Fruit fly (Drosophila melanogaster): ENCODE measurements around the gene CG12316.

CG12316 gene

DNA sequence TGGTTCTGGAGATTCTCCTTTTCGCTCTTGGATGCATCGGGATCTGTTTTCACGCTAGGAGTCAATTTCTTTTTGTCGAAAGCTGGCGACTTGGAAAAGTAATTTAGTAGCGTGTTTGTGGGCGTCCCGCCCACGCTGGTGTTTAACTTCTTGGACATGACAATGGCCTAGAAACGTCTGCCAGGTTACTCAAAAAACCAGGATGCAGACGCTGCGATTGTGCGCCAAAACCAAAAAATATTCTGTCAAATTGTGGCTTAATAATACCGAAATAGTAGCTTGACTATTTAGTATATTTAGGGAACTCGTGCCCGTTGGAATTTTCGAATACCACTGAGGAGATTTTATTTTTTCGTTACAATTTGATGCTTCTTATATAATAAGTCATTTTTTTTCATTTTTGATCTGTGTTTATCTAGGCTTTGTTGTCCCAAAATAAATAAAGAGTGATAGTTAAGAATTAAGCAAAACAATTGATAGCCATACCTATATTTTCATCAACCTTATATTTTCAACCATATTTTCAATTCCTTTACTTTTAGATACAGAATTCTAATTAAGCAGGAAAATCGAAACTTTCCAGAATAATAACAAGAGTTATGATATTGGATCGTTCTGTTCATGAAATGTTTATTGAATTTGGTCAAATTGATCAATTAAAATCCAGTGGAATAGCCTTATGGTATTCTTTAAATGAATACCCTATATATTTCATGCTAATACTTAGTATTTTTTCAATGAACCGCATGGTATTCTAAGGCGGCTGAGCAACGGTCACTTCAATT is 21.8 kb upstream of the CG12316 start, which contains the start of the genes Msh6 and Prp31:
Gene Msh6, minus strand, starts transcription at position 233 of the 785 bp plus-strand sequence.
Gene Prp31, plus strand, starts transcription at position 771 of the 785 bp plus-strand sequence.
- TF ChIP-seq CG8478 (optimal IDR thresholded peaks at IDR 0.05) (no peak), CTCF (optimal IDR thresholded peaks at IDR 0.05) (no peak)

DNA sequence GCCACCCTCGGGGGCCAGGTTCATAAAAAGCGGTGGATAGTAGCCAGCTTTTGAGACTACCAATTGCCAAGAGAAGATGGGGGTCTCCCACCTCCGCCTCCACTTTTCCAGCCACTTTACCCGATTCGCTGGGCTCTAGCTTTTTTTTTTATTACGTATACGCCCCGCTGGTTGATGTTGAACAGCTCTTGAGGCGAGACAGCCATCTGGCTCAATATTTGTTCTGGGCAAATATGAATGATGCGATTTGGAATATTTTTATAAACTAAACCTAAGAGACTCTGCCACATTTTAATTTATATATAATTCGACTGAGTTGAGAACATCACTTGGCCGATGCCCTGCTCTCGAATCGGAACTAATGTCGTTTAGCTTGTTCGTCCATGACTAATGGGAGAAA is 13.3 kb upstream of the CG12316 start:
- TF ChIP-seq CG8478 (optimal IDR thresholded peaks at IDR 0.05) (no peak), CTCF (optimal IDR thresholded peaks at IDR 0.05) (no peak)

DNA sequence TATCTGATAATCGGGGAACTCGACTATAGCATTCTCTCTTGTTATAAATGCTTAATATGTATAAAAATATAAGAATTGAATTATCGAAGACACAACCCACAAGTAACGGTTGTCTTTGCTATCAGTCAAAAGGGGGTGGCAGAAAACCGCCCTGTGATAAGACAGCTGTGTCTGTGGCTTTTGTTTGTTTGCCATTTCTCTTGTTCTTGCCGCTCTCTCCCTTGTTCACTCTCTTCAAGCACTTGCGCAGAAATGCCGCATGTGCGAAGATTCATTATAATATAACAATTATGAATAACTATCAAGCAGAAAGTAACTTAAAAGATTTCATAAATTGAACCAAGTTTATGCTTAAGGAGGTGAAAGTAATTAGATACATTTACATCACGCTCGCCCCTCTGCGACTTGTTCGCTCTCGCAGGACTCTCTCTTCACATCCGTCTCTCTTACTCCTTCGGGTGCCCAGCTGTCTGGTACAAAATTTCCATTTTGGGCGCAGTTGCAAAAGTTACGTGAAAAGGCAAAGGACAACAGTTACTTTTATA is 10.0 kb upstream of the CG12316 start, which contains the start of gene FucTA:
Gene FucTA, plus strand, starts transcription at position 495 of the 545 bp plus-strand sequence.
- TF ChIP-seq CG8478 (optimal IDR thresholded peaks at IDR 0.05), result no peak
- no peak for TF ChIP-seq CTCF (optimal IDR thresholded peaks at IDR 0.05)

DNA sequence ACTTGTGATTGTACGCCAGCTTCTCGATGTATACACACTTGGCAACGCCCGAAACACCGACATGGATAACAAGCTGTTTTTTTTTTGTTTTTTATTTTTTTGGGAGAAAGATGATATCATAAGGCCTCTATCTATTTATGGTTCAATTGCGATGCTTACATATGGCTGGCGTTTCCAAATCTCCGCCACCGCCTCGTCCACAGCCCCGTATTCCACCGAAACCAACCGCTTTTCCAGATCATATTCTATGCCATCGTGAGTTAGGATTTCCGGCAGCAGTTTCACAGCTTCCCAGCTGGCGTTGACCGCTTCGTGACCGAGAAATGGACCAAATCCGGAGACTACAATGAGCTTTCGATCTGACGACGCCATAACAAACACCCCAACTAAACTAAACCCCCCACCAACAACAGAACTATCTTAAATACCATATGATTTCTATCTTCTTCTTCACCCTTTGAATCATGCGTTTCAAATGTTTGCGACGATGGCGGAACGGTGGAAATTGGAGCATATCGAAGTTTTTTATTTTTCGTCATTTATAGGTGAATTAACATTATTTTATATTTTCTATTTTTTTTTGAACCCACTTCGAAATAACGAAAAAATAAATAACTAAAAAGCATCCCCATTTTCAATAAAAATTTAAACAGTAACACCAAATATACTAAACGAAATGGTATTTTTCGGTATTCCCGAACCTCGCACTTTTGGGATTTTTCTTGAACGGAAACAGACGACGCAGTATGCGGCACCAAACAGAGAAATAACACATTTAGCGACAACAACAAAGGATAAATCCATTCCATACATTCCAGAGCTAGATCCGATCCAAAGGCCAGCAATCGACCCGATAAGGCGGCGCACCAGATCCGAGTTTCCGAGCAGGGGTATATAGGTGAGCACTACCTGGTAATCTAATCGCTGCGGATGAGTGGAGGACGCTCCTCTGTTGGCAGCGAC is 7.2 kb upstream of the CG12316 start, which contains the start of the genes CG32147 and Pex3:
Gene CG32147, minus strand, starts transcription at position 422 of the 963 bp plus-strand sequence.
Gene Pex3, plus strand, starts transcription at position 718 of the 963 bp plus-strand sequence.
- TF ChIP-seq CTCF (optimal IDR thresholded peaks at IDR 0.05) (peak in 1 of 2 experiments; percentile 20), CG8478 (optimal IDR thresholded peaks at IDR 0.05) (no peak)

DNA sequence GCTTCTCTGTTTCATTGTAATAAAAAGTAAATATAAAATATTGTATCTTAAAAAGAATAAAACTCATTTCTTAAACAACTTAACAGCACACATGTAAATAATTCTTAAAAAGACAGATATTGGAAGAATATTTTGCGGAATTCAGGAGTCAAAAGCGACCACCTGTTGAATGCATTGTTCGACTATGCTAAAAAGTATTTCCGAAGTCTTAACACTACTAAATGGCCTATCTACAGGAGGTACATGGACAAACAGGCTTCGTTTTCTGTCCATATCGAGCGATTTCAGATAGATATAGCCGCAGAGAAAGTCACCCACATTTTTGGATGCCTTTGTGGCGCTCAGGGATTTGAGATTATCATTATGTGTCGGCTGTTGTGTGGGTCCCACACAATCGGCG is 6.4 kb upstream of the CG12316 start:
- TF ChIP-seq CG8478 (optimal IDR thresholded peaks at IDR 0.05) (no peak), CTCF (optimal IDR thresholded peaks at IDR 0.05) (no peak)

DNA sequence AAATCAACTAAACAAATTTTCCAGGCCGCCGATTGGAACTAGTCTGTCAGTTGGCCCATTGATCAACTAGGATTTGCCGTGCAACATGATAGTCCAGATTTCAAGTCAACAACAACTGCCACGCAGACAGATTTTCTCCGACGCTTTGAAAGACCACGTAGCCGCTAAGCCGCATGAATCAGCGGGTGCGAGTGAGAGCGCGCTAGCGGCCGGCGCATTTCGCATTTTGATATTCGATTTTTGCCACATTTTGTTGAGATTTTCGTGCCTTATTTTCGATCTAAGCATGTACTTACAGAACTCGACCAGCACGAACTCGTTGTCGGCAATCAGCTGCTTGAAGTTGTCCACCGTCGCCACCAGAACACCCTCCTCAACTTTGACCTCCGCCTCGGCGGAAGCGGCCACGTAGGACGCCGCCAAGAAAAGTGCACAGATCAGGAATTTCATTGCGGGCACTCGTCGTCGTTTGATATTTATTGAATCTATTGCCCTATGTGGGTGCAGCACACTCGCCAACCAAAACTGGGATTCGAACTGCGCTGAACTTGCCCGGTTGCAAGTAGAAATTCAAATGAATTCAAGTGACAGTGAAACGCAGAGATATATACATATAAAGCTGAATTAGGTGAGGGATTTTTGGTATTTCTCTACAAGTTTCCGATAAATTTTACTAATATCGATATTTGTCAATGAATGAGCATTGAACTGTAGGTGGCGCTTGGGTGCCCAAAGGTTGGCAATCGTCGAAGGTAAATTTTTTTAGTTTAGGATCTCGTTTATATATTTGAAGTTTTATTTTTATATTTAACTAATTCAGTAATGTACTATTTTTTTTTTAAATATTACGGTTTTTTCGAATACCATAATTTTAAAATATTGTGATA is 5.5 kb upstream of the CG12316 start, which contains the start of gene Pdi:
Gene Pdi, minus strand, starts transcription at position 837 of the 887 bp plus-strand sequence.
- TF ChIP-seq CTCF (optimal IDR thresholded peaks at IDR 0.05) (peak; percentile 87 to 94), CG8478 (optimal IDR thresholded peaks at IDR 0.05) (no peak)

DNA sequence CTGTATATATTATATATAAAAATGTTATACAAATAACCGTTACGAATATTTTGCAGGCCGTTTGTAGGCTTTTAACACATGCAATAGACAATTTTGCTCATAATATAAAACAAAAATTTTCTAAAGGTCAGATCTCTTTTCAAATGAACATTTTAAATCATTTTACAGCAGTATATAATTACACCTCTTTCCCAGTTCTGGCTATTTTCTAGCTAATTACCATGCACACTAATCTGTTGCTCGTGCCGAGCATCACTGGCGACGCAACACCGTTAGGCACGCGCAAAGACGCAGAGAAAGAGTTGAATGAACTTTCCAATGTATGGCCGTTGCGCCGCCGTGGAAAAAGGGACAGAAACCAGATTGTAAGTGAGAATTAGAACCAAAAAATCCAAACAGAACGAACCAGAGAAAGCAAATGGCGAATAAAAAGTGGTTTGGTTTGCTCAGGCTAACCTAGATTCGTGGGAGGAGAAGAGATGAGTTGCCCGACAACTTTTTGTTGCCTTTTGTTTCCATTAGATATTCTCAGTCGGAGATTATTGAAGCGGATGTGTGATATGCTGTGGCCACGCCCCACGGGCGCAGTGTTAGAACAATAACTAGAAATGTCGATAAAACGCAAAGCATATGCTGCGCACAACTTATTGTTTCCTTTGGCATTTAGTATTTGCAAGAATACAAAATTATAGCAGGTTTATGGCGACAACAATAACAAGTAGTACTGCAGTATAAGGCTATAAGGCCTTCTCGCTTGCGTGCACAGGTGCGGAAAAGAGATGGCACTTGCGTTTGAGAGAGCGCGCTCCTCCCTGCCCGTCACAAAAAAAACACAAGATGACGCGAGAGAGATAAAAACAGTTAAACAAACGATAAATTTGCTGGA is 4.6 kb upstream of the CG12316 start:
- TF ChIP-seq CTCF (optimal IDR thresholded peaks at IDR 0.05), result no peak
- no peak for TF ChIP-seq CG8478 (optimal IDR thresholded peaks at IDR 0.05)

DNA sequence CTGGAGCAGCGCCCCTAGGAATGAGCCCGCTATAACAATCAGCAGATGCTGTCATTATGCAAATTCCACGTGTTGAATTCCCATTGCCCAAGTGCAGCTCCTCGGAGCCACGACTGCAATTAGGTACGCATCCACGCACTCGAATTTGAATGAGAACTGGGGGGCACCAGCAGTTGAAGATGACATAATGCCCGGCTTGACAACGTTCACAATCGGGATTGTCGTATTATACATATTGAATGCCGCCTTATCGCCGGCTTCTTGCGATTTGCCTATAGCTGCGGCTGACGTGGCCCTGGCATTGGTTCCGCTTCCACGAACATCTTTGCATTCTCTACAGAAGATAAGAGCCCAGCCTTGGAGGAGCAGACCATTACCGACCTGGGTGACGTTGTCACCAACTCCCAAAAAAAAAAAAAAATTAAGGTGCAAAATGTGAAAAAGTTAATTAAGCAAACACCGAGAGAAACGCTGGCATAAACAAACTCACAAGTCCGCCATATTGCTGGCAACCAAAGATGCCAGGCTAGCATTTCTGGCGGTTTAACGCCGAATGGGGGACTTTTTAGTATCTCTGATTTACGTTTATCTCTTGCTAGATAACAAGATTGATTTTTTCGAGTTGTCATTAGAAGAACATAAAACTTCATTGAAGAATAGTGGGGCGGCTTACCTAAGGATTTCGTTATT is 3.7 kb upstream of the CG12316 start:
- no peak for TF ChIP-seq CG8478 (optimal IDR thresholded peaks at IDR 0.05)
- no peak for TF ChIP-seq CTCF (optimal IDR thresholded peaks at IDR 0.05)

DNA sequence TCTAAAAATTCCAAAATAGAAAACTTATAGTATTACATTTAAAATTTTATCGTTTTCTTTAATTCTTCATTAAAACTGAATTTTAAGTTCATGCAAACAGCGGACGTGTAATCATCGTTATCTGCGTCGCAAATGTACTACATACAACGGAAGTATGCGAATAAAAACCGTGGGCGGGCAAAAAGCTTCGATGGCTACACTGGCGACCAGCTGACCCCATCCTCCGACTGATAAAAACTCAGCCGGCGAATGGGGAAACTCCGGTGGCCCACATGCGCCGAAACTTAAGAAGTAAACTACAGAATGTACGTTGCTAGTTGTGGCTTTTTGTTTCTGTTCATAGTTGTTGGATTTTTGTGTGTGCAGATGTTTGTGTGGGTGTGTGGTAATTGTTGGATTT is 1.1 kb upstream of the CG12316 start:
- TF ChIP-seq CG8478 (optimal IDR thresholded peaks at IDR 0.05) (no peak), CTCF (optimal IDR thresholded peaks at IDR 0.05) (no peak)

DNA sequence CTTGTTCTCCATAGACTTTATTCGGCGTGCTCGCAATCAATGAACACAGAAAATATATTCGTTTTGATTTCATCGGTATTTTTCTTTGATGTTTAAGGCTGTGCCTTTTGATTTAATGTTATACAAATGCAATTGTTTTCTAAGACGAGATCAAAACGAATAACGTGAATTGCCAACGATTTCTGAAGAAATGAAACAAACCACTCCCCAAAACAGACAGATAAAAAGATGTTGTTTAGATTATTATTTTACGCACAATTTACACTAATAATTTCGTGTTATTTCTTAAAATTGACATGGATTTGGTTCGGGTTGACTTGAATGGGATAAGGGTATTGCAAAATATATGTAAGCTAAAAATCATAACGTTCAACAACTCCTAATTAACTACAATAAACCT is 5.5 kb downstream of the CG12316 start, which contains the start of gene CG13457:
Gene CG13457, minus strand, starts transcription at position 101 of the 400 bp plus-strand sequence.
- TF ChIP-seq CTCF (optimal IDR thresholded peaks at IDR 0.05), result no peak
- TF ChIP-seq CG8478 (optimal IDR thresholded peaks at IDR 0.05), result no peak

DNA sequence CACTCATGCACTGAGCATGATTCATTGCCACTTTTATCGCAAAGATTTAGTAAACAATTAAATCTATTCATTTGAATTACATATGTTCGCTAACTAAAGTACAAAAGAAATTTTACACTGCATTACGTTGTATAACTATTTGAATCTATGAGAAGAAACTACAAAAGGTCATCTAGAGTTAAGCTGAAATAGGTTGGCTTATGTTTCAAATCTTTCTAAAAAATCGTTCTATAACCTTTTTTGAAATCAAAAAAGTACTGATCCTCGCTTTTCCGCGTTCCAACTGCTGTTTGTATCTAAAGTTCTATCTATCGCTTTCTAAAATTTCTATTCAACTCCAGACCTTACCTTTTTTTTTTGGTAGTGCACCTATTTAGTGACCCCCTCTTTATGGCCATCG is 11.0 kb downstream of the CG12316 start:
- TF ChIP-seq CTCF (optimal IDR thresholded peaks at IDR 0.05), result no peak
- no peak for TF ChIP-seq CG8478 (optimal IDR thresholded peaks at IDR 0.05)

DNA sequence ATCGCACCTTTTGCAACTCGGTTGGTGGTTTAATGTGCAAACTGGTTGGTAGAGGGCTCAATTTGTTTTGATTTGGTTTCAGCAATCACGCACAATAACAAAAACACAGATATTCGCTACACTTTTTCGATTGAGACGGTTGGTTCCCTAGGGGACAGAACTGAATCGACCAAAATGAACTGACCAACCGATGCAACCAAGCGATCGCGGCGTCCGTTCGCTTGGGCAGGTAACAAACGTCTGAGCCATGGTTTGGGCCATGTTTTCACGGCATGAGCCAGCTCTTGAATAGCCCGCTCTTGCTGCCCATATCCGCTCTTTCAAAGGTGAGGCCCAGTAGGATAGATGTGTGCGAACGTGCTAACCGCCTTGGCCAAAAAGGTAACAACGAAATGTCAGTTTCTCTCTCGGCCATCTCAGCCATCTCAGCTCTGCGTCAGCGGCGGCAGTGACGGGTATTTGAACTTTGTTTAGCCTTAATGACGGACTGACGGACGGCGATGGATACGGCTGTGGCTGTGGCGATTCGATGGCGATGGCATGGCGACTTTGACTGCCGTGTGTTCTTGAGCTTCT is 11.6 kb downstream of the CG12316 start, which contains the start of gene CG16959:
Gene CG16959, minus strand, starts transcription at position 245 of the 576 bp plus-strand sequence.
- TF ChIP-seq CG8478 (optimal IDR thresholded peaks at IDR 0.05) (no peak), CTCF (optimal IDR thresholded peaks at IDR 0.05) (no peak)

Data from S2 (cell line).